Fruit fly (Drosophila melanogaster) whole organism, embryonic: Measurements from ENCODE around the gene Dad1.

ENCODE experiments used
- CG10209 ChIP-seq: fragments of 200-800 bp; sonication (Bioruptor generic); optimal IDR thresholded peaks from 3 replicates; lab custom pipeline; 2017; ENCODE audit warnings: missing biosample characterization, mild to moderate bottlenecking, missing genetic modification characterization, missing genetic modification reagents
- CG1024 ChIP-seq: fragments of 200-800 bp; sonication (Bioruptor generic); IDR thresholded peaks from 2 replicates; pipeline ENCODE4 v1.3.6; 2022; ENCODE audit warnings: missing biosample characterization, missing genetic modification characterization
- CG11093 ChIP-seq: fragments of 200-800 bp; sonication (Bioruptor generic); IDR thresholded peaks from 3 replicates; pipeline ENCODE4 v1.3.6; 2022; ENCODE audit warnings: missing biosample characterization, missing genetic modification characterization
- CG12155 ChIP-seq: fragments of 200-800 bp; sonication (Bioruptor generic); optimal IDR thresholded peaks from 3 replicates; lab custom pipeline; 2016; ENCODE audit warnings: missing biosample characterization, missing genetic modification characterization
- CG15073 ChIP-seq: fragments of 200-800 bp; sonication (Bioruptor generic); optimal IDR thresholded peaks from 2 replicates; lab custom pipeline; 2016; ENCODE audit warnings: missing biosample characterization, missing genetic modification characterization
- CG15514 ChIP-seq: fragments of 200-800 bp; sonication (Bioruptor generic); optimal IDR thresholded peaks from 3 replicates; lab custom pipeline; 2017; ENCODE audit warnings: missing biosample characterization, missing genetic modification characterization, mild to moderate bottlenecking, moderate library complexity, missing genetic modification reagents
- CG16779 ChIP-seq: fragments of 200-800 bp; sonication (Bioruptor generic); IDR thresholded peaks from 2 replicates; pipeline ENCODE4 v1.3.6; 2022; ENCODE audit warnings: missing biosample characterization, missing genetic modification characterization
- CG17385 ChIP-seq: fragments of 200-800 bp; sonication (Bioruptor generic); optimal IDR thresholded peaks from 3 replicates; lab custom pipeline; 2018; ENCODE audit warnings: missing biosample characterization, mild to moderate bottlenecking, missing genetic modification characterization
- CG17829 ChIP-seq: fragments of 200-800 bp; optimal IDR thresholded peaks from 2 replicates; lab custom pipeline; 2019; ENCODE audit warnings: missing biosample characterization, mild to moderate bottlenecking, missing genetic modification characterization, moderate library complexity
- CG1792 ChIP-seq: fragments of 200-800 bp; sonication (Bioruptor generic); optimal IDR thresholded peaks from 2 replicates; lab custom pipeline; 2016; ENCODE audit warnings: missing biosample characterization, missing genetic modification characterization
- CG18619 ChIP-seq: fragments of 200-800 bp; sonication (Bioruptor generic); optimal IDR thresholded peaks from 3 replicates; lab custom pipeline; 2017; ENCODE audit warnings: missing biosample characterization, mild to moderate bottlenecking, missing genetic modification characterization
- CG18764 ChIP-seq: fragments of 200-800 bp; sonication (Bioruptor generic); optimal IDR thresholded peaks from 3 replicates; lab custom pipeline; 2016; ENCODE audit warnings: missing biosample characterization, missing genetic modification characterization
- CG31365 ChIP-seq: fragments of 200-800 bp; sonication (Bioruptor generic); optimal IDR thresholded peaks from 2 replicates; lab custom pipeline; 2018; ENCODE audit warnings: missing biosample characterization, mild to moderate bottlenecking, missing genetic modification characterization
- CG3163 ChIP-seq: fragments of 200-800 bp; sonication (Bioruptor generic); optimal IDR thresholded peaks from 3 replicates; lab custom pipeline; 2016; ENCODE audit warnings: missing biosample characterization, missing genetic modification characterization
- CG33557 ChIP-seq: fragments of 200-800 bp; sonication (Bioruptor generic); optimal IDR thresholded peaks from 2 replicates; lab custom pipeline; 2019; ENCODE audit warnings: missing biosample characterization, mild to moderate bottlenecking, missing genetic modification characterization, moderate library complexity
- CG6765 ChIP-seq: fragments of 200-800 bp; sonication (Bioruptor generic); optimal IDR thresholded peaks from 3 replicates; lab custom pipeline; 2017; ENCODE audit warnings: missing biosample characterization, mild to moderate bottlenecking, missing genetic modification characterization
- CG7372 ChIP-seq: fragments of 200-800 bp; sonication (Bioruptor generic); IDR thresholded peaks from 2 replicates; pipeline ENCODE4 v1.3.6; 2022; ENCODE audit warnings: missing biosample characterization, missing genetic modification characterization
- CG9609 ChIP-seq: fragments of 200-800 bp; sonication (Bioruptor generic); optimal IDR thresholded peaks from 3 replicates; lab custom pipeline; 2016; ENCODE audit warnings: missing biosample characterization, missing genetic modification characterization
- D19B ChIP-seq: fragments of 200-800 bp; sonication (Bioruptor generic); optimal IDR thresholded peaks from 2 replicates; lab custom pipeline; 2017; ENCODE audit warnings: missing biosample characterization, mild to moderate bottlenecking, missing genetic modification characterization
- Doc3 ChIP-seq: fragments of 200-800 bp; sonication (Bioruptor generic); IDR thresholded peaks from 3 replicates; pipeline ENCODE4 v1.3.6; 2022; ENCODE audit warnings: missing biosample characterization, missing genetic modification characterization; ENCODE audit not compliant: partially characterized antibody
- Dref ChIP-seq: fragments of 200-800 bp; sonication (Bioruptor generic); IDR thresholded peaks from 2 replicates; pipeline ENCODE4 v1.3.6; 2022; ENCODE audit warnings: missing biosample characterization, missing genetic modification characterization
- E2f1 ChIP-seq: fragments of 200-800 bp; sonication (Bioruptor generic); IDR thresholded peaks from 2 replicates; pipeline ENCODE4 v1.3.6; 2022; ENCODE audit warnings: missing biosample characterization, missing genetic modification characterization
- Fer1 ChIP-seq: fragments of 200-800 bp; sonication (Bioruptor generic); optimal IDR thresholded peaks from 2 replicates; lab custom pipeline; 2017; ENCODE audit warnings: missing biosample characterization, mild to moderate bottlenecking, missing genetic modification characterization
- HLH3B ChIP-seq: fragments of 200-800 bp; sonication (Bioruptor generic); IDR thresholded peaks from 2 replicates; pipeline ENCODE4 v1.3.6; 2022; ENCODE audit warnings: missing biosample characterization, missing genetic modification characterization
- HLH54F ChIP-seq: fragments of 200-800 bp; sonication (Bioruptor generic); optimal IDR thresholded peaks from 3 replicates; lab custom pipeline; 2016; ENCODE audit warnings: missing biosample characterization, missing genetic modification characterization
- Hey ChIP-seq: fragments of 200-800 bp; sonication (Bioruptor generic); optimal IDR thresholded peaks from 3 replicates; lab custom pipeline; 2018; ENCODE audit warnings: missing biosample characterization, mild to moderate bottlenecking, missing genetic modification characterization
- Hr51 ChIP-seq, 2 experiments: fragments of 200-800 bp; sonication (Bioruptor generic); optimal IDR thresholded peaks; 2 replicates in 1 of 2; 3 replicates in 1 of 2; lab custom pipeline; 2016 to 2018; ENCODE audit warnings: missing biosample characterization in 2 of 2, missing genetic modification characterization in 2 of 2, mild to moderate bottlenecking in 1 of 2, moderate library complexity in 1 of 2
- Kr ChIP-seq: fragments of 200-800 bp; sonication (Bioruptor generic); optimal IDR thresholded peaks from 2 replicates; lab custom pipeline; 2017; ENCODE audit warnings: missing biosample characterization, mild to moderate bottlenecking, missing genetic modification characterization
- Rx ChIP-seq: fragments of 200-800 bp; sonication (Bioruptor generic); IDR thresholded peaks from 2 replicates; pipeline ENCODE4 v1.3.6; 2022; ENCODE audit warnings: missing biosample characterization, missing genetic modification characterization
- Sox100B ChIP-seq: fragments of 200-800 bp; sonication (Bioruptor generic); optimal IDR thresholded peaks from 3 replicates; lab custom pipeline; 2018; ENCODE audit warnings: missing biosample characterization, mild to moderate bottlenecking, missing genetic modification characterization
- Sox102F ChIP-seq: fragments of 200-800 bp; sonication (Bioruptor generic); optimal IDR thresholded peaks from 2 replicates; lab custom pipeline; 2018; ENCODE audit warnings: missing biosample characterization, mild to moderate bottlenecking, missing genetic modification characterization, moderate library complexity
- al ChIP-seq: fragments of 200-800 bp; sonication (Bioruptor generic); IDR thresholded peaks from 2 replicates; pipeline ENCODE4 v1.3.6; 2022; ENCODE audit warnings: missing biosample characterization, missing genetic modification characterization
- ara ChIP-seq: fragments of 200-800 bp; sonication (Bioruptor generic); IDR thresholded peaks from 2 replicates; pipeline ENCODE4 v1.3.6; 2022; ENCODE audit warnings: missing biosample characterization, missing genetic modification characterization
- bbx ChIP-seq: fragments of 200-800 bp; sonication (Bioruptor generic); IDR thresholded peaks from 2 replicates; pipeline ENCODE4 v1.3.6; 2022; ENCODE audit warnings: missing biosample characterization, missing genetic modification characterization; ENCODE audit not compliant: partially characterized antibody
- disco-r ChIP-seq: fragments of 200-800 bp; sonication (Bioruptor generic); optimal IDR thresholded peaks from 2 replicates; lab custom pipeline; 2016; ENCODE audit warnings: missing biosample characterization, missing genetic modification characterization
- dmrt11E ChIP-seq: fragments of 200-800 bp; sonication (Bioruptor generic); optimal IDR thresholded peaks from 3 replicates; lab custom pipeline; 2018; ENCODE audit warnings: missing biosample characterization, mild to moderate bottlenecking, missing genetic modification characterization, moderate library complexity
- eyg ChIP-seq: fragments of 200-800 bp; sonication (Bioruptor generic); optimal IDR thresholded peaks from 3 replicates; lab custom pipeline; 2016; ENCODE audit warnings: missing biosample characterization, missing genetic modification characterization
- gce ChIP-seq: fragments of 200-800 bp; sonication (Bioruptor generic); IDR thresholded peaks from 3 replicates; pipeline ENCODE4 v1.3.6; 2022; ENCODE audit warnings: missing biosample characterization, missing genetic modification characterization
- hbn ChIP-seq: fragments of 200-800 bp; sonication (Bioruptor generic); IDR thresholded peaks from 2 replicates; pipeline ENCODE4 v1.3.6; 2022; ENCODE audit warnings: missing biosample characterization, missing genetic modification characterization; ENCODE audit not compliant: partially characterized antibody
- lmd ChIP-seq: fragments of 200-800 bp; sonication (Bioruptor generic); IDR thresholded peaks from 2 replicates; pipeline ENCODE4 v1.3.6; 2022; ENCODE audit warnings: missing biosample characterization, missing genetic modification characterization
- nerfin-2 ChIP-seq: fragments of 200-800 bp; sonication (Bioruptor generic); IDR thresholded peaks from 2 replicates; pipeline ENCODE4 v1.3.6; 2022; ENCODE audit warnings: missing biosample characterization, missing genetic modification characterization; ENCODE audit not compliant: partially characterized antibody
- nom ChIP-seq: fragments of 200-800 bp; sonication (Bioruptor generic); optimal IDR thresholded peaks from 2 replicates; lab custom pipeline; 2017; ENCODE audit warnings: missing biosample characterization, missing genetic modification characterization, mild to moderate bottlenecking, moderate library complexity, missing genetic modification reagents
- rib ChIP-seq: fragments of 200-800 bp; sonication (Bioruptor generic); IDR thresholded peaks from 2 replicates; pipeline ENCODE4 v1.3.6; 2022; ENCODE audit warnings: missing biosample characterization, missing genetic modification characterization
- ro ChIP-seq: fragments of 200-800 bp; sonication (Bioruptor generic); IDR thresholded peaks from 2 replicates; pipeline ENCODE4 v1.3.6; 2022; ENCODE audit warnings: missing biosample characterization, missing genetic modification characterization
- row ChIP-seq: fragments of 200-800 bp; sonication (Bioruptor generic); IDR thresholded peaks from 3 replicates; pipeline ENCODE4 v1.3.6; 2022; ENCODE audit warnings: missing biosample characterization, missing genetic modification characterization
- run ChIP-seq: fragments of 200-800 bp; sonication (Bioruptor generic); optimal IDR thresholded peaks from 3 replicates; lab custom pipeline; 2018; ENCODE audit warnings: missing biosample characterization, mild to moderate bottlenecking, missing genetic modification characterization
- sens ChIP-seq: fragments of 200-800 bp; sonication (Bioruptor generic); peaks from one replicate; lab custom pipeline; 2016; ENCODE audit warnings: missing biosample characterization, missing genetic modification characterization
- sqz ChIP-seq: fragments of 200-800 bp; sonication (Bioruptor generic); optimal IDR thresholded peaks from 3 replicates; lab custom pipeline; 2018; ENCODE audit warnings: missing biosample characterization, mild to moderate bottlenecking, missing genetic modification characterization
- vfl ChIP-seq: fragments of 200-800 bp; sonication (Bioruptor generic); optimal IDR thresholded peaks from 2 replicates; lab custom pipeline; 2016; ENCODE audit warnings: missing biosample characterization, missing genetic modification characterization

Dad1 gene

DNA sequence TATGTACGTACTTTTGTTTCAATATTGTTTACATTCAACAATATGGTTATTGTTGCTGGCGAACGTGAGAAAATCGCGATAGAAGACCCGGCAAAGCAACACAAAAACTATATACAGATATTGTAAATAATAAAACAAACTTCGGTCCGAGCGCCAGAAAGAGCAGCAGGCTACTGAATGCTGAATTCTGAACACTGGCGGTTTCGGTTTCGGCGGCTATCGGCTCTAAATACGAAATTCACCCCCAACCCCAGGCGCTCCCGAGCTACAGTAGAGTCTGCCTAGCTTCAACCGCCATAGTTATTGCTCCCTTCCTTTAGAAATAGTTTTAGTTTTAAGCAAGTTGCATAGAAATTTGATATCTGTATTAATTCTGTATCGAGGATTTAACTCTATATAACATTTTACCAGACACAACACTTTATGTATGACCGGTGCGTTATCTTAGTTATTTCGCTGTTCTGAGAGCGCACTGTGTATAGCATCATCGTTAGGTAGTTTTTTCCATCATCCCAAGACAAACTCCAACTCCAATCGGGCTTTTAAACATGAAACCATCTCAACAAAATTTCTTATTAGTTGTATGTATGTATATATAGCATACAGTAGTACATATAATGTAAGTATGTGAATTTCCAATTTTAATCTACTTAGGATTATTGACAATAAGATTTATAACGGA lies 21.5 kb downstream of the Dad1 start, which contains the start of gene CG7627 (continued):
- TF ChIP-seq CG18619 (GFP tag; lab: Kevin White, UChicago), result peak; percentile 71
- TF ChIP-seq al (GFP tag; lab: Robert Waterston, UW), result peak; percentile 75
- peak; percentile 35 for TF ChIP-seq run
- peak; percentile 85 for TF ChIP-seq lmd
- TF ChIP-seq CG31365 (tag; lab: Kevin White, UChicago), result peak; percentile 59
- peak; percentile 79 for TF ChIP-seq CG10209 (GFP tag; lab: Kevin White, UChicago)
- peak; percentile 40 for TF ChIP-seq CG3163 (GFP tag; lab: Kevin White, UChicago)
- peak; percentile 94 for TF ChIP-seq row (GFP tag; lab: Robert Waterston, UW)
- TF ChIP-seq CG9609 (GFP tag; lab: Kevin White, UChicago), result peak; percentile 72
- TF ChIP-seq Kr (GFP tag; lab: Kevin White, UChicago), result no peak
- no peak for TF ChIP-seq Hey (tag; lab: Kevin White, UChicago)
- peak; percentile 68 for TF ChIP-seq CG17385 (GFP tag; lab: Kevin White, UChicago)
- TF ChIP-seq CG1024, result peak; percentile 46; the same call in 1 of the 2 replicates
- TF ChIP-seq hbn, result no peak
- peak; percentile 60 for TF ChIP-seq Rx (GFP tag; lab: Robert Waterston, UW)
- TF ChIP-seq rib (GFP tag; lab: Robert Waterston, UW), result peak; percentile 57; the same call in 1 of the 2 replicates
- 0 out of 2 replicates have a peak, but pooled peaks have one; percentile 34 for TF ChIP-seq CG16779 (GFP tag; lab: Robert Waterston, UW)
- TF ChIP-seq HLH54F (GFP tag; lab: Kevin White, UChicago), result peak; percentile 72
- TF ChIP-seq Sox100B (GFP tag; lab: Kevin White, UChicago), result peak; percentile 79
- TF ChIP-seq D19B (GFP tag; lab: Kevin White, UChicago), result peak; percentile 64
- TF ChIP-seq CG12155, result peak; percentile 53
- TF ChIP-seq E2f1 (GFP tag; lab: Robert Waterston, UW), result peak; percentile 63
- peak; percentile 75 for TF ChIP-seq CG7372 (GFP tag; lab: Robert Waterston, UW)
- TF ChIP-seq vfl (GFP tag; lab: Kevin White, UChicago), result peak; percentile 65
- peak; percentile 96 for TF ChIP-seq sens
- peak; percentile 53 for TF ChIP-seq CG15514 (GFP tag; lab: Kevin White, UChicago)
- peak; percentile 53 for TF ChIP-seq sqz (GFP tag; lab: Kevin White, UChicago)
- TF ChIP-seq CG17829 (tag; lab: Kevin White, UChicago), result peak; percentile 72
- no peak for TF ChIP-seq Doc3 (GFP tag; lab: Robert Waterston, UW)
- TF ChIP-seq disco-r (GFP tag; lab: Kevin White, UChicago), result peak; percentile 74
- peak; percentile 15 for TF ChIP-seq CG15073
- TF ChIP-seq bbx (GFP tag; lab: Robert Waterston, UW), result peak; percentile 48; the same call in 1 of the 2 replicates
- peak; percentile 71 for TF ChIP-seq ara
- peak; percentile 67 for TF ChIP-seq CG6765 (GFP tag; lab: Kevin White, UChicago)
- TF ChIP-seq CG11093 (GFP tag; lab: Robert Waterston, UW), result peak; percentile 63; the same call in 1 of the 3 replicates
- TF ChIP-seq CG18764 (GFP tag; lab: Kevin White, UChicago), result no peak
- TF ChIP-seq Dref, result peak; percentile 27
- TF ChIP-seq Fer1 (GFP tag; lab: Kevin White, UChicago), result peak; percentile 86
- TF ChIP-seq CG33557 (GFP tag; lab: Kevin White, UChicago), result peak; percentile 43
- TF ChIP-seq nom (GFP tag; lab: Kevin White, UChicago), result peak; percentile 48
- TF ChIP-seq Hr51 (GFP tag; optimal IDR thresholded peaks at IDR 0.05; lab: Kevin White, UChicago), result peak; percentile 21 to 77
- TF ChIP-seq dmrt11E (tag; lab: Kevin White, UChicago), result peak; percentile 62
- TF ChIP-seq nerfin-2 (GFP tag; lab: Robert Waterston, UW), result no peak
- peak; percentile 56 for TF ChIP-seq Sox102F (GFP tag; lab: Kevin White, UChicago)
- peak; percentile 31; the same call in 1 of the 3 replicates for TF ChIP-seq gce
- TF ChIP-seq eyg, result peak; percentile 50
- TF ChIP-seq HLH3B (GFP tag; lab: Robert Waterston, UW), result peak; percentile 81
- TF ChIP-seq CG1792 (GFP tag; lab: Kevin White, UChicago), result peak; percentile 43
- TF ChIP-seq ro (GFP tag; lab: Robert Waterston, UW), result peak; percentile 70
